Fruit fly (Drosophila melanogaster): ENCODE data around the gene IP3K2.

The IP3K2 gene

DNA sequence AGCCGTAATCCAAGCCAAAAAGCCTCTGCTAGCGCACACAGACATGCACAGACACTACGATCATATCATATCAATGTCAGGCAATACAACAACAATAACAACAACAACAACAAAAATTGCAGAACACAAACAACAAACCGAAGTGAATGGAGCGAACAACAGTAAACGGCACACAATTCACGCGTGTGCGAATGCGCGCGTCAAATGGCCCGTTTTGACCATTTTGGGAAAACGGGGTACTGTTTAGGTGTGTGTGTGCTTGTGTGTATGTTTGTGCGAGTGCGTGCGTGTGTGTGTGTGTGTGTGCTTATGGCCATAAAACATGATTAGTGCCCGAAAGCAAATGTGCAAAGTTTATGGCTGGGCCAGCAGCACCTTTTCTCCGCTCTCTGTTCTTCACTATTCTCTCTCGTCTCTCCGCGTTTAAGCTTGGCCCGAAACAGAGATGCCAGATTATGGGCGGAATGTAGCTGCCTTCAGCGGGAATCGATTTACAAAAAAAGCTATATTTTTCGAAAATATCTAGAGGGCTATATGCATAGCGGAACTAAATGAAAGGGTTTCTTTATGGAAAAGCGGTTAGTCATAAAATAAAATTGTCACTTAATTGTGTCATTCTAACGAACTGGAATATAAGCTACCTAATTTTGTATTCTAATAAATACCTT lies 2.5 kb upstream of the IP3K2 start:
- no peak for TF ChIP-seq CG32121 (GFP tag; IDR thresholded peaks at IDR 0.05)
- TF ChIP-seq CG13204 (GFP tag; optimal IDR thresholded peaks at IDR 0.05): no peak
- no peak for TF ChIP-seq CG34367 (tag; optimal IDR thresholded peaks at IDR 0.05)
- no peak for TF ChIP-seq CG17806 (tag; optimal IDR thresholded peaks at IDR 0.05)
- no peak for TF ChIP-seq fd96Ca (GFP tag; IDR thresholded peaks at IDR 0.05)
- TF ChIP-seq rn (GFP tag; IDR thresholded peaks at IDR 0.05): no peak
- no peak for TF ChIP-seq D1 (tag; optimal IDR thresholded peaks at IDR 0.05)
- no peak for TF ChIP-seq CG4496 (GFP tag; IDR thresholded peaks at IDR 0.05)
- TF ChIP-seq Snoo (tag; optimal IDR thresholded peaks at IDR 0.05): no peak
- TF ChIP-seq EcR (GFP tag; optimal IDR thresholded peaks at IDR 0.05): no peak
- no peak for TF ChIP-seq CG14655 (GFP tag; optimal IDR thresholded peaks at IDR 0.05)

DNA sequence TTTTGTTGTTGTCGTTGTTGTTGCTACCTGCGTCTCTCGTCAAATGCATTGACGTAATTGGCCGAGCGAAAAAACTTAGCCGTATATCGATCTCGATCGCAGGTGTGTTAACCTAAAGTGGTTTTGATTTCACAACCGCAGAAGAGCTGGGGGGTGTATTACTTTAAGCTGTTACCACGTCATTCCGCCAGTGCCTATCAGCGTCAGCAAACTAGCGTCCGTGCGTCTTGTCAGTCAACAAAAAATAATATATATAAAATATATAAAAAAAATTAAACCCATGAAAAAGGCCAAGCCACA lies 1.2 kb upstream of the IP3K2 start, which contains the start of gene CG1764:
TSS of gene CG1764 (minus strand) at position 101 of the 300 bp plus-strand sequence.
- TF ChIP-seq D1 (tag; optimal IDR thresholded peaks at IDR 0.05): no peak
- TF ChIP-seq Snoo (tag; optimal IDR thresholded peaks at IDR 0.05): no peak
- no peak for TF ChIP-seq CG34367 (tag; optimal IDR thresholded peaks at IDR 0.05)
- TF ChIP-seq CG12605 (GFP tag; IDR thresholded peaks at IDR 0.05): no peak
- TF ChIP-seq CG17806 (tag; optimal IDR thresholded peaks at IDR 0.05): no peak
- no peak for TF ChIP-seq Ets98B (GFP tag; IDR thresholded peaks at IDR 0.05)
- no peak for TF ChIP-seq CG10348 (GFP tag; IDR thresholded peaks at IDR 0.05)
- no peak for TF ChIP-seq rn (GFP tag; IDR thresholded peaks at IDR 0.05)
- TF ChIP-seq Pif1B (GFP tag; optimal IDR thresholded peaks at IDR 0.05): no peak
- no peak for TF ChIP-seq CG8159 (tag; optimal IDR thresholded peaks at IDR 0.05)
- TF ChIP-seq CG9948 (tag; optimal IDR thresholded peaks at IDR 0.05): no peak
- TF ChIP-seq CG4496 (GFP tag; IDR thresholded peaks at IDR 0.05): no peak

DNA sequence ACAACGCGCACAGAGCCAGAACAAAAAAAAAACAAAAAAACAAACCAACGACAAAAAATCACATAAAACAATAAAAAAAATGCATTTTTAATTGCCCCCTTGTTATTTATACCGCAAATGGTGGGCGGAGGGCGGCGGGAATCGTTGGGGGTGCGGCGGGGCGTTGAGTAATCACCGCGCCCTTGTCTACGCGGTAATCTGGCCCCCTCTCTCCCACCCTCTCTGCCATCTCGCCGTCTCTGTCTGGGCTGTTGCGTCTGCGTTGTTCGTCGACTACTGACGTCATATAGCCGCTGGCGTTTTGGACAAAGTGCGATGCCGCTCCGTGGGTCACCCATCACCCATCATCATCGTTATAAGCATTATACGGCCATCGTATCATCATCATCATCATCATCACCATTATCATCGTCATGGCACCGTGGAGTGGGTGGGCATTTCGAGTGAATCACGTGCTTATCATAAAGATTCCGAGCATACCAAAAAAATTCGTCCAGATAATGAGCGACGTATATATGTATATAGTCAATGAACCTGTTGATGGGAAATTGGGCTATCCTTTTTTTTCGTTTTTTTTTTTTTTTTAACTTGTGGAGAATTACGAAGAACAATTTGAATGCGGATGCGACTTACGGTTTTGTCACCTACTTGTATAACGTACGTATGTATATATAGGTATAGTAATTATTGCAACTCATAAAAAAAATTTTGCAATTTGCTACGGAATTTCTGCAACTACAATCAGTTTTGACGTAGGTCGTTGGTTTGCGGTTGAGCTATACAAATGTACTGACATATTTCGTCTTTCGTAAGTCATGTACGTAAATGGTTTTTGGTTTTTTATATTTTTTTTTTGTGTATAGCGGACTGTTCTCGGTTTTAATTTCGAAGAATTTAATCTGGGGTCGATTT lies 562 bp upstream of the IP3K2 start:
- TF ChIP-seq CG14655 (GFP tag; optimal IDR thresholded peaks at IDR 0.05) (peak; percentile 0), D1 (tag; optimal IDR thresholded peaks at IDR 0.05) (no peak), CG9948 (tag; optimal IDR thresholded peaks at IDR 0.05) (peak; percentile 18), Snoo (tag; optimal IDR thresholded peaks at IDR 0.05) (peak; percentile 53), Ets98B (GFP tag; IDR thresholded peaks at IDR 0.05) (peak; percentile 32; the same call in 1 of the 2 replicates), CG17806 (tag; optimal IDR thresholded peaks at IDR 0.05) (peak; percentile 17), CG12605 (GFP tag; IDR thresholded peaks at IDR 0.05) (peak; percentile 71), CG34367 (tag; optimal IDR thresholded peaks at IDR 0.05) (no peak), Pif1B (GFP tag; optimal IDR thresholded peaks at IDR 0.05) (no peak), CG8159 (tag; optimal IDR thresholded peaks at IDR 0.05) (peak; percentile 36), EcR (GFP tag; optimal IDR thresholded peaks at IDR 0.05) (peak; percentile 80), CG15710 (tag; optimal IDR thresholded peaks at IDR 0.05) (peak; percentile 58), Pif1A (GFP tag; optimal IDR thresholded peaks at IDR 0.05) (no peak), CG10348 (GFP tag; IDR thresholded peaks at IDR 0.05) (no peak), CG32121 (GFP tag; IDR thresholded peaks at IDR 0.05) (peak; percentile 68), CG8301 (tag; optimal IDR thresholded peaks at IDR 0.05) (peak; percentile 0), rn (GFP tag; IDR thresholded peaks at IDR 0.05) (peak; percentile 10; the same call in 1 of the 2 replicates), gl (tag; optimal IDR thresholded peaks at IDR 0.05) (peak; percentile 82), fd96Ca (GFP tag; IDR thresholded peaks at IDR 0.05) (peak; percentile 75), CG13204 (GFP tag; optimal IDR thresholded peaks at IDR 0.05) (peak; percentile 96), CG4496 (GFP tag; IDR thresholded peaks at IDR 0.05) (peak; percentile 80)

DNA sequence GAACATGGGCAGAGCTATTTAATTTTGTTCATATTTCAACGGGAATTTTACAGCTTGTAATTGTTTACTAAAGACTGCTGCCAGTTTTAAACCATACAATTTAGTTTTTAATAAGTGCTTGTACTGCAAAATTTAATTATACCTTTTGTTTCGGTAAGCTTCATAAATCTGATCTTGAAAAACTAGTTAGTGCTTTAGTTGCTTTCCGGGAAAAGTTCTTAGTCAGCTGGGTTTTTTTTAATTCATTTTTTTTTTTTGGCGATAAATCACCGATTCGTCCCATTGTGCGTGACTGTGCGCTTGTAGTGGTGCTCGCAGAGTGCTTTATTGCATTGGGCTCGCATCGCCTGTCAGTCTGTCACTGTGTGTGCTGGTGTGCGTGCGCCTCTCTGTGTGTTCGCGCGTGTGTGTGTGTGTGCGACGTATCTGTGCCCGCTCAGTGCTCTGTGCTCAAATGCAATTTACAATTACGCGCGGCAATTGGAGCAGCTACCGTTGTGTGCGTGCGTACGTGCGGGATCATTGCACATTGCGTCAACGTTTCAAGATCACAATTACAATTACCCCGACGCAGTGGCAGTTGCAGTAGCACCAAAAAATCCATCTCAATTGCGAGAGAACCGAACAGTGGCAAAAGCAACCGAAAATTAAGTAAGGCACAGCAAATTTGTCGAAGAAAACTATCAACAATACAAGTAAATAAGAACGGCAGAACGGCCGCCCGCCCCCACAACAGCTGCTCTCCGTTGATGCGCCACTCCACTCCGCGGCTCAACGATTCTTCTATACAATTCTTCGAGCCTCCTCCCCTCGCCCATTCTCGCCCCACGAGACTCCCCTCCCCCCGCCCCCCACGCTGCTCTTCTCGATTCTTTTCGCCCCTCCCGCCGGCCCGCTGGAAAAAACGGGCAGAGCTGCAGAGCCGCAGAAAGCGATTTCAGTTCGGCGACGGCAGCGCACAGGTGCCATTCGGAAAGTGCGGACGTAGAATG lies 519 bp downstream of the IP3K2 start:
- TF ChIP-seq CG14655 (GFP tag; optimal IDR thresholded peaks at IDR 0.05) (no peak), CG10348 (GFP tag; IDR thresholded peaks at IDR 0.05) (no peak), Pif1A (GFP tag; optimal IDR thresholded peaks at IDR 0.05) (peak; percentile 18), rn (GFP tag; IDR thresholded peaks at IDR 0.05) (no peak), EcR (GFP tag; optimal IDR thresholded peaks at IDR 0.05) (peak; percentile 76), gl (tag; optimal IDR thresholded peaks at IDR 0.05) (peak; percentile 15), CG32121 (GFP tag; IDR thresholded peaks at IDR 0.05) (peak; percentile 38; the same call in 1 of the 2 replicates), CG13204 (GFP tag; optimal IDR thresholded peaks at IDR 0.05) (peak; percentile 77), Snoo (tag; optimal IDR thresholded peaks at IDR 0.05) (no peak), Pif1B (GFP tag; optimal IDR thresholded peaks at IDR 0.05) (no peak), CG15710 (tag; optimal IDR thresholded peaks at IDR 0.05) (peak; percentile 11), fd96Ca (GFP tag; IDR thresholded peaks at IDR 0.05) (no peak), CG4496 (GFP tag; IDR thresholded peaks at IDR 0.05) (0 out of 3 replicates have a peak, but pooled peaks have one; percentile 34)

DNA sequence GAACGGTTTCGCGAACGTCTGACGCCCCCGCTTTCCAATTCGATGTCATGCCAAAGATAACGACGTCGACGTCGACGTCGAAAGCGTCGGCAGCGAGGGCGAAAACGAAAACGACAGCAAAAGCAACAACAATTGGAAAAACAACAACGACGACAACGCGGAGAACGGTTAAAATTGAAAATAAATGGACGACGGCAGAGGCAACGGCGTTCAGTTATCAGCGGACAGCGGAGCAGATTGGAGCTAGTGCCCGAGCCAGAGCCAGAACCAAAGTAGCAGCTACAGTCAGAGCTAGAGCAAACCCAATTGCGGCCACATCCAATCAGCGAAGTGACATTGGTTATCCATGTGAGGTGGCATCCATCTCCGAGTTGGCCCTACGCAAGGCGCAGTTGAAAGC lies 1.9 kb downstream of the IP3K2 start:
- no peak for TF ChIP-seq fd96Ca (GFP tag; IDR thresholded peaks at IDR 0.05)
- TF ChIP-seq D1 (tag; optimal IDR thresholded peaks at IDR 0.05): no peak
- 0 out of 2 replicates have a peak, but pooled peaks have one; percentile 32 for TF ChIP-seq CG12605 (GFP tag; IDR thresholded peaks at IDR 0.05)
- no peak for TF ChIP-seq CG34367 (tag; optimal IDR thresholded peaks at IDR 0.05)
- 0 out of 3 replicates have a peak, but pooled peaks have one; percentile 13 for TF ChIP-seq CG4496 (GFP tag; IDR thresholded peaks at IDR 0.05)
- TF ChIP-seq CG9948 (tag; optimal IDR thresholded peaks at IDR 0.05): no peak
- no peak for TF ChIP-seq Pif1B (GFP tag; optimal IDR thresholded peaks at IDR 0.05)
- TF ChIP-seq rn (GFP tag; IDR thresholded peaks at IDR 0.05): no peak
- no peak for TF ChIP-seq Ets98B (GFP tag; IDR thresholded peaks at IDR 0.05)
- TF ChIP-seq CG32121 (GFP tag; IDR thresholded peaks at IDR 0.05): peak; percentile 14; the same call in 1 of the 2 replicates
- peak; percentile 86 for TF ChIP-seq CG13204 (GFP tag; optimal IDR thresholded peaks at IDR 0.05)
- no peak for TF ChIP-seq CG10348 (GFP tag; IDR thresholded peaks at IDR 0.05)
- TF ChIP-seq CG8159 (tag; optimal IDR thresholded peaks at IDR 0.05): no peak
- no peak for TF ChIP-seq CG8301 (tag; optimal IDR thresholded peaks at IDR 0.05)
- no peak for TF ChIP-seq CG17806 (tag; optimal IDR thresholded peaks at IDR 0.05)
- peak; percentile 29 for TF ChIP-seq gl (tag; optimal IDR thresholded peaks at IDR 0.05)
- peak; percentile 24 for TF ChIP-seq EcR (GFP tag; optimal IDR thresholded peaks at IDR 0.05)
- no peak for TF ChIP-seq Snoo (tag; optimal IDR thresholded peaks at IDR 0.05)
- no peak for TF ChIP-seq Pif1A (GFP tag; optimal IDR thresholded peaks at IDR 0.05)
- no peak for TF ChIP-seq CG14655 (GFP tag; optimal IDR thresholded peaks at IDR 0.05)
- no peak for TF ChIP-seq CG15710 (tag; optimal IDR thresholded peaks at IDR 0.05)
